Fruit fly (Drosophila melanogaster): ENCODE measurements around the gene Acbp1.

Gene Acbp1

dm6 chr2L:8126849-8127602 is 35.2 kb downstream of the Acbp1 start, which contains the start of the genes CG12375 and CG8668 (continued):
- TF ChIP-seq CG15601 (tag; optimal IDR thresholded peaks at IDR 0.05) (no peak), Vsx1 (GFP tag; optimal IDR thresholded peaks at IDR 0.05) (peak; percentile 91), CG15011 (GFP tag; optimal IDR thresholded peaks at IDR 0.05) (no peak), CG11247 (GFP tag; IDR thresholded peaks at IDR 0.05) (no peak), danr (GFP tag; IDR thresholded peaks at IDR 0.05) (no peak), ham (GFP tag; IDR thresholded peaks at IDR 0.05) (no peak), bab2 (GFP tag; optimal IDR thresholded peaks at IDR 0.05) (no peak), YL-1 (GFP tag; optimal IDR thresholded peaks at IDR 0.05) (peak; percentile 46), CG3726 (GFP tag; IDR thresholded peaks at IDR 0.05) (no peak), fd102C (GFP tag; optimal IDR thresholded peaks at IDR 0.05) (no peak), Dip3 (GFP tag; optimal IDR thresholded peaks at IDR 0.05) (no peak), Side (GFP tag; optimal IDR thresholded peaks at IDR 0.05) (no peak), gfzf (GFP tag; optimal IDR thresholded peaks at IDR 0.05) (peak; percentile 29), slou (GFP tag; optimal IDR thresholded peaks at IDR 0.05) (no peak), CG1024 (GFP tag; IDR thresholded peaks at IDR 0.05) (no peak), CG6683 (GFP tag; optimal IDR thresholded peaks at IDR 0.05) (no peak), Kr (GFP tag; optimal IDR thresholded peaks at IDR 0.05) (no peak), en (GFP tag; optimal IDR thresholded peaks at IDR 0.05) (no peak), Drgx (GFP tag; IDR thresholded peaks at IDR 0.05) (no peak), Opbp (GFP tag; IDR thresholded peaks at IDR 0.05; ENCODE audit: partially characterized antibody) (peak; percentile 83), CG13624 (GFP tag; optimal IDR thresholded peaks at IDR 0.05) (peak; percentile 28), cato (GFP tag; optimal IDR thresholded peaks at IDR 0.05; ENCODE audit: borderline replicate concordance) (no peak), zen (tag; optimal IDR thresholded peaks at IDR 0.05) (no peak), pnt (GFP tag; optimal IDR thresholded peaks at IDR 0.05) (no peak), CG17361 (GFP tag; IDR thresholded peaks at IDR 0.05) (no peak; the same call in 2 of the 3 replicates), scrt (GFP tag; optimal IDR thresholded peaks at IDR 0.05) (no peak), CG11085 (GFP tag; IDR thresholded peaks at IDR 0.05) (no peak), Dbx (GFP tag; IDR thresholded peaks at IDR 0.05) (no peak), CG34422 (GFP tag; IDR thresholded peaks at IDR 0.05) (peak; percentile 24; the same call in 1 of the 3 replicates), lmd (GFP tag; IDR thresholded peaks at IDR 0.05) (no peak), fd3F (GFP tag; optimal IDR thresholded peaks at IDR 0.05) (no peak), dm (GFP tag; optimal IDR thresholded peaks at IDR 0.05) (no peak), CG13296 (GFP tag; optimal IDR thresholded peaks at IDR 0.05) (peak; percentile 13), tx (GFP tag; optimal IDR thresholded peaks at IDR 0.05) (no peak), Rx (GFP tag; IDR thresholded peaks at IDR 0.05) (no peak), zfh1 (GFP tag; IDR thresholded peaks at IDR 0.05) (no peak), Lim3 (GFP tag; IDR thresholded peaks at IDR 0.05) (no peak), Sox102F (GFP tag; optimal IDR thresholded peaks at IDR 0.05) (no peak), sob (GFP tag; IDR thresholded peaks at IDR 0.05) (no peak), pfk (GFP tag; optimal IDR thresholded peaks at IDR 0.05) (no peak), yki (optimal IDR thresholded peaks at IDR 0.05) (no peak), z (GFP tag; IDR thresholded peaks at IDR 0.05) (no peak), fu2 (GFP tag; optimal IDR thresholded peaks at IDR 0.05) (no peak), Hr39 (optimal IDR thresholded peaks at IDR 0.05) (no peak), CG12219 (GFP tag; optimal IDR thresholded peaks at IDR 0.05) (no peak), Trl (optimal IDR thresholded peaks at IDR 0.05) (no peak), Trl (GFP tag; optimal IDR thresholded peaks at IDR 0.05) (no peak), inv (GFP tag; IDR thresholded peaks at IDR 0.05; ENCODE audit: partially characterized antibody) (peak; percentile 51), CG5180 (GFP tag; optimal IDR thresholded peaks at IDR 0.05) (no peak), CG7786 (GFP tag; optimal IDR thresholded peaks at IDR 0.05) (no peak), Oli (tag; optimal IDR thresholded peaks at IDR 0.05) (no peak), CG8765 (GFP tag; IDR thresholded peaks at IDR 0.05) (no peak)

Data from whole organism, embryonic.